Fruit fly (Drosophila melanogaster) whole organism, embryonic: ENCODE data around the gene ftz-f1.

Experiments used
- Asciz ChIP-seq: fragments of 200-800 bp; sonication (Bioruptor generic); optimal IDR thresholded peaks from 2 replicates; lab custom pipeline; 2017; ENCODE audit warnings: missing biosample characterization, mild to moderate bottlenecking, missing genetic modification characterization, missing genetic modification reagents
- C15 ChIP-seq: fragments of 200-800 bp; sonication (Bioruptor generic); IDR thresholded peaks from 3 replicates; pipeline ENCODE4 v1.3.6; 2022; ENCODE audit warnings: missing biosample characterization, missing genetic modification characterization
- CG10366 ChIP-seq: fragments of 200-800 bp; sonication (Bioruptor generic); IDR thresholded peaks from 2 replicates; pipeline ENCODE4 v1.3.6; 2022; ENCODE audit warnings: missing biosample characterization, missing genetic modification characterization
- CG10462 ChIP-seq: fragments of 200-800 bp; sonication (Bioruptor generic); optimal IDR thresholded peaks from 2 replicates; lab custom pipeline; 2016; ENCODE audit warnings: missing biosample characterization, missing genetic modification characterization
- CG10959 ChIP-seq: fragments of 200-800 bp; sonication (Bioruptor generic); IDR thresholded peaks from 2 replicates; pipeline ENCODE4 v1.3.6; 2022; ENCODE audit warnings: missing biosample characterization, missing genetic modification characterization
- CG11560 ChIP-seq: fragments of 200-800 bp; sonication (Bioruptor generic); IDR thresholded peaks from 3 replicates; pipeline ENCODE4 v1.3.6; 2022; ENCODE audit warnings: missing biosample characterization, missing genetic modification characterization
- CG12391 ChIP-seq: fragments of 200-800 bp; sonication (Bioruptor generic); optimal IDR thresholded peaks from 3 replicates; lab custom pipeline; 2018; ENCODE audit warnings: missing biosample characterization, mild to moderate bottlenecking, missing genetic modification characterization, moderate library complexity
- CG15514 ChIP-seq: fragments of 200-800 bp; sonication (Bioruptor generic); optimal IDR thresholded peaks from 3 replicates; lab custom pipeline; 2017; ENCODE audit warnings: missing biosample characterization, missing genetic modification characterization, mild to moderate bottlenecking, moderate library complexity, missing genetic modification reagents
- CG17359 ChIP-seq: fragments of 200-800 bp; sonication (Bioruptor generic); optimal IDR thresholded peaks from 3 replicates; lab custom pipeline; 2018; ENCODE audit warnings: missing biosample characterization, mild to moderate bottlenecking, missing genetic modification characterization, moderate library complexity
- CG1832 ChIP-seq: fragments of 200-800 bp; sonication (Bioruptor generic); optimal IDR thresholded peaks from 2 replicates; lab custom pipeline; 2017; ENCODE audit warnings: missing biosample characterization, mild to moderate bottlenecking, missing genetic modification characterization, inconsistent platforms
- CG2129 ChIP-seq: fragments of 200-800 bp; sonication (Bioruptor generic); IDR thresholded peaks from 2 replicates; pipeline ENCODE4 v1.3.6; 2022; ENCODE audit warnings: missing biosample characterization, missing genetic modification characterization; ENCODE audit not compliant: partially characterized antibody
- CG33213 ChIP-seq: fragments of 200-800 bp; sonication (Bioruptor generic); optimal IDR thresholded peaks from 3 replicates; lab custom pipeline; 2016; ENCODE audit warnings: missing biosample characterization, missing genetic modification characterization
- CG5953 ChIP-seq: fragments of 200-800 bp; sonication (Bioruptor generic); IDR thresholded peaks from 2 replicates; pipeline ENCODE4 v1.3.6; 2022; ENCODE audit warnings: missing biosample characterization, missing genetic modification characterization
- CG6689 ChIP-seq: fragments of 200-800 bp; sonication (Bioruptor generic); IDR thresholded peaks from 2 replicates; pipeline ENCODE4 v1.3.6; 2022; ENCODE audit warnings: missing biosample characterization, missing genetic modification characterization
- CG7357 ChIP-seq: fragments of 200-800 bp; sonication (Bioruptor generic); IDR thresholded peaks from 3 replicates; pipeline ENCODE4 v1.3.6; 2022; ENCODE audit warnings: missing biosample characterization, missing genetic modification characterization
- CG8944 ChIP-seq: fragments of 200-800 bp; sonication (Bioruptor generic); optimal IDR thresholded peaks from 3 replicates; lab custom pipeline; 2016; ENCODE audit warnings: missing biosample characterization, missing genetic modification characterization
- CG9437 ChIP-seq: fragments of 200-800 bp; sonication (Bioruptor generic); optimal IDR thresholded peaks from 2 replicates; lab custom pipeline; 2018; ENCODE audit warnings: missing biosample characterization, mild to moderate bottlenecking, missing genetic modification characterization
- Deaf1 ChIP-seq: fragments of 200-800 bp; optimal IDR thresholded peaks from 3 replicates; lab custom pipeline; 2019; ENCODE audit warnings: missing biosample characterization, mild to moderate bottlenecking, missing genetic modification characterization, moderate library complexity
- Doc2 ChIP-seq: fragments of 200-800 bp; sonication (Bioruptor generic); IDR thresholded peaks from 2 replicates; pipeline ENCODE4 v1.3.6; 2022; ENCODE audit warnings: missing biosample characterization, missing genetic modification characterization
- Gug ChIP-seq: fragments of 200-800 bp; sonication (Bioruptor generic); IDR thresholded peaks from 4 replicates; pipeline ENCODE4 v1.3.6; 2022; ENCODE audit warnings: missing biosample characterization, missing genetic modification characterization
- HLH3B ChIP-seq: fragments of 200-800 bp; sonication (Bioruptor generic); IDR thresholded peaks from 2 replicates; pipeline ENCODE4 v1.3.6; 2022; ENCODE audit warnings: missing biosample characterization, missing genetic modification characterization
- HmgZ ChIP-seq: fragments of 200-800 bp; sonication (Bioruptor generic); optimal IDR thresholded peaks from 2 replicates; lab custom pipeline; 2018; ENCODE audit warnings: missing biosample characterization, mild to moderate bottlenecking, missing genetic modification characterization
- MBD-R2 ChIP-seq: fragments of 200-800 bp; sonication (Bioruptor generic); IDR thresholded peaks from 2 replicates; pipeline ENCODE4 v1.3.6; 2022; ENCODE audit warnings: missing biosample characterization, missing genetic modification characterization
- NC2α ChIP-seq: fragments of 200-800 bp; sonication (Bioruptor generic); optimal IDR thresholded peaks from 2 replicates; lab custom pipeline; 2016; ENCODE audit warnings: missing biosample characterization, missing genetic modification characterization
- NK7.1 ChIP-seq: fragments of 200-800 bp; sonication (Bioruptor generic); optimal IDR thresholded peaks from 3 replicates; lab custom pipeline; 2016; ENCODE audit warnings: missing biosample characterization, missing genetic modification characterization
- NfI ChIP-seq: fragments of 200-800 bp; sonication (Bioruptor generic); optimal IDR thresholded peaks from 3 replicates; lab custom pipeline; 2018; ENCODE audit warnings: missing biosample characterization, mild to moderate bottlenecking, missing genetic modification characterization, moderate library complexity
- Stat92E ChIP-seq, 3 experiments: fragments of >200 bp in 2 of 3; fragments of 200-800 bp in 1 of 3; sonication (Bioruptor generic) in 1 of 3; optimal IDR thresholded peaks; 2 replicates each; lab custom pipeline; 2017 to 2019; ENCODE audit warnings: missing biosample characterization in 3 of 3, missing genetic modification characterization in 3 of 3, mild to moderate bottlenecking in 1 of 3, moderate library complexity in 1 of 3
- Usf ChIP-seq: fragments of 200-800 bp; sonication (Bioruptor generic); optimal IDR thresholded peaks from 2 replicates; lab custom pipeline; 2017; ENCODE audit warnings: missing genotype, missing biosample characterization, missing genetic modification characterization
- amos ChIP-seq: fragments of 200-800 bp; sonication (Bioruptor generic); IDR thresholded peaks from 2 replicates; pipeline ENCODE4 v1.3.6; 2022; ENCODE audit warnings: missing biosample characterization, missing genetic modification characterization; ENCODE audit not compliant: partially characterized antibody
- br ChIP-seq: fragments of >200 bp; optimal IDR thresholded peaks from 2 replicates; lab custom pipeline; 2017
- cato ChIP-seq: fragments of 200-800 bp; sonication (Bioruptor generic); optimal IDR thresholded peaks from 2 replicates; lab custom pipeline; 2016; ENCODE audit warnings: missing biosample characterization, missing genetic modification characterization, borderline replicate concordance
- chif ChIP-seq, 2 experiments: fragments of 200-800 bp; sonication (Bioruptor generic); optimal IDR thresholded peaks; 3 replicates each; lab custom pipeline; 2016; ENCODE audit warnings: missing biosample characterization in 2 of 2, missing genetic modification characterization in 2 of 2
- crol ChIP-seq: fragments of 200-800 bp; sonication (Bioruptor generic); IDR thresholded peaks from 2 replicates; pipeline ENCODE4 v1.3.6; 2022; ENCODE audit warnings: missing biosample characterization, missing genetic modification characterization
- grn ChIP-seq: fragments of 200-800 bp; sonication (Bioruptor generic); optimal IDR thresholded peaks from 3 replicates; lab custom pipeline; 2017; ENCODE audit warnings: missing biosample characterization, missing genetic modification characterization
- gro ChIP-seq: fragments of 200-800 bp; sonication (Bioruptor generic); optimal IDR thresholded peaks from 2 replicates; lab custom pipeline; 2016; ENCODE audit warnings: missing biosample characterization, missing genetic modification characterization
- gsb-n ChIP-seq: fragments of 200-800 bp; sonication (Bioruptor generic); optimal IDR thresholded peaks from 3 replicates; lab custom pipeline; 2018; ENCODE audit warnings: missing biosample characterization, mild to moderate bottlenecking, missing genetic modification characterization
- hbn ChIP-seq: fragments of 200-800 bp; sonication (Bioruptor generic); IDR thresholded peaks from 2 replicates; pipeline ENCODE4 v1.3.6; 2022; ENCODE audit warnings: missing biosample characterization, missing genetic modification characterization; ENCODE audit not compliant: partially characterized antibody
- ind ChIP-seq: fragments of 200-800 bp; sonication (Bioruptor generic); optimal IDR thresholded peaks from 3 replicates; lab custom pipeline; 2016; ENCODE audit warnings: missing biosample characterization, missing genetic modification characterization
- nau ChIP-seq: fragments of 200-800 bp; sonication (Bioruptor generic); optimal IDR thresholded peaks from 3 replicates; lab custom pipeline; 2017; ENCODE audit warnings: missing biosample characterization, mild to moderate bottlenecking, missing genetic modification characterization, missing genetic modification reagents
- oc ChIP-seq: fragments of 200-800 bp; sonication (Bioruptor generic); optimal IDR thresholded peaks from 2 replicates; lab custom pipeline; 2018; ENCODE audit warnings: missing biosample characterization, mild to moderate bottlenecking, missing genetic modification characterization, moderate library complexity
- pb ChIP-seq: fragments of 200-800 bp; sonication (Bioruptor generic); optimal IDR thresholded peaks from 3 replicates; lab custom pipeline; 2016; ENCODE audit warnings: missing biosample characterization, missing genetic modification characterization
- pnt ChIP-seq: fragments of 200-800 bp; sonication (Bioruptor generic); optimal IDR thresholded peaks from 3 replicates; lab custom pipeline; 2016; ENCODE audit warnings: missing biosample characterization, missing genetic modification characterization
- psq ChIP-seq: fragments of 200-800 bp; sonication (Bioruptor generic); optimal IDR thresholded peaks from 2 replicates; lab custom pipeline; 2017; ENCODE audit warnings: missing biosample characterization, missing genetic modification characterization
- ranshi ChIP-seq: fragments of 200-800 bp; sonication (Bioruptor generic); IDR thresholded peaks from 2 replicates; pipeline ENCODE4 v1.3.6; 2022; ENCODE audit warnings: missing biosample characterization, missing genetic modification characterization
- salm ChIP-seq: fragments of 200-800 bp; sonication (Bioruptor generic); optimal IDR thresholded peaks from 2 replicates; lab custom pipeline; 2018; ENCODE audit warnings: missing biosample characterization, mild to moderate bottlenecking, missing genetic modification characterization
- tup ChIP-seq: fragments of 200-800 bp; sonication (Bioruptor generic); optimal IDR thresholded peaks from 2 replicates; lab custom pipeline; 2016; ENCODE audit warnings: missing biosample characterization, mild to moderate bottlenecking, missing genetic modification characterization, moderate library complexity
- twi ChIP-seq: fragments of 200-800 bp; optimal IDR thresholded peaks from 2 replicates; lab custom pipeline; 2019; ENCODE audit warnings: missing biosample characterization, mild to moderate bottlenecking, missing genetic modification characterization, moderate library complexity
- zfh2 ChIP-seq: fragments of 200-800 bp; sonication (Bioruptor generic); optimal IDR thresholded peaks from 2 replicates; lab custom pipeline; 2016; ENCODE audit warnings: missing biosample characterization, missing genetic modification characterization

ftz-f1 gene

DNA sequence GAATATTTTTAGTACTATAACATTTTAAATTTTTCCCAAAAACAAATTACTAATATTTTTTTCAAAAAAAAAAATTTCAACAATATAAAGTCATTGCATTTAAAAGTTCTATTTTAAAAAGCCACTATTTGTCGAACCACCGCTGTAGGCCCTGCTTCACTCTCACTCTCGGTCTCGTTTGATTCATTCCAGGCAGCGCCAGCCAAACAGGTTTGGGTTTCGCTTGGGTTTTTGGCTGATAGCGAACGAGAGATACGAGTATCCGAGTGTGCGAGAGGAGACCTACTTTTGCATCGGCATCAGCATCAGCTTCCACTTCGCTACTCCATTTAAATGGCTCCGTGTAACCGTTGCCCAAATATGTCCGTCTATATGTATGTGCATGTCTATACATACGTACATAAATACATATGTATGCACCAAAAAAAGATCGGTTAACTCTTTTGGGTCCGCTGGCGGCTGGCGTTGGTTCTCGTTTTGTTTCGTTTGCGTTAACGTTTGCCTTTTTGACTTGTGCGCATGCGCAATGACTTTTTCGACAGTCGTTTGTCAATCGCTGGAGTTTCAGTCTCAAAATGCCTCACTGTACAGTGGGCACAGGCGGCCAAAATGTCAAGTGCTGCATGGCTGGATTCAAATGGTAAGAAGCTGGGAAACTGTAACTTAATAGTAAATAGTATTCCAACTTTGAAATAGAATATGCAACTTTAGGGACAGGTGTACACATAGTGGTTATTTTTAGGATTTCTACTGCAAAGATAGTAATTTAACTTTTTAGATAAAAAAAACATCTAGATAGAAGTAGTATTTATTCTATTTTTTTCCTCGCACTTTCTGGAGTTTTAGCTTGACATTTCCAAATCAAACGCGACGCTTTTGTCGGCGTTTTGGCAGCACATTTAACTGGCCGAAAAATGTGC, 32.1 kb downstream of the ftz-f1 start (continued):
- TF ChIP-seq CG33213 (GFP tag; lab: Kevin White, UChicago) (peak; percentile 16), CG12391 (tag; lab: Kevin White, UChicago) (peak; percentile 72), C15 (GFP tag; lab: Robert Waterston, UW) (0 out of 3 replicates have a peak, but pooled peaks have one; percentile 33), ranshi (GFP tag; lab: Robert Waterston, UW) (0 out of 2 replicates have a peak, but pooled peaks have one; percentile 58), chif (GFP tag; optimal IDR thresholded peaks at IDR 0.05; lab: Kevin White, UChicago) (peak; percentile 37 to 61), tup (no peak), CG10462 (GFP tag; lab: Kevin White, UChicago) (peak; percentile 20), pnt (GFP tag; lab: Kevin White, UChicago) (peak; percentile 50), br (no peak), HLH3B (GFP tag; lab: Robert Waterston, UW) (peak; percentile 68), cato (GFP tag; lab: Kevin White, UChicago) (peak; percentile 37), Deaf1 (tag; lab: Kevin White, UChicago) (peak; percentile 30), hbn (GFP tag; lab: Robert Waterston, UW) (no peak), CG8944 (peak; percentile 11), zfh2 (GFP tag; lab: Kevin White, UChicago) (peak; percentile 23), CG15514 (GFP tag; lab: Kevin White, UChicago) (peak; percentile 49), CG10959 (GFP tag; lab: Robert Waterston, UW) (no peak), CG11560 (tag; lab: Robert Waterston, UW) (no peak), gsb-n (tag; lab: Kevin White, UChicago) (peak; percentile 1), crol (GFP tag; lab: Robert Waterston, UW) (no peak), HmgZ (tag; lab: Kevin White, UChicago) (peak; percentile 39), Stat92E (GFP tag; optimal IDR thresholded peaks at IDR 0.05; lab: Kevin White, UChicago) (no peak), NK7.1 (GFP tag; lab: Kevin White, UChicago) (peak; percentile 43), CG10366 (peak; percentile 66), CG7357 (GFP tag; lab: Robert Waterston, UW) (peak; percentile 53; the same call in 2 of the 3 replicates), Gug (GFP tag; lab: Robert Waterston, UW) (peak; percentile 26; the same call in 1 of the 4 replicates), oc (tag; lab: Kevin White, UChicago) (peak; percentile 15), Doc2 (GFP tag; lab: Robert Waterston, UW) (no peak), gro (no peak), grn (no peak), MBD-R2 (no peak), CG6689 (GFP tag; lab: Robert Waterston, UW) (peak; percentile 82), CG17359 (tag; lab: Kevin White, UChicago) (peak; percentile 85), psq (GFP tag; lab: Kevin White, UChicago) (peak; percentile 29), NC2α (GFP tag; lab: Kevin White, UChicago) (peak; percentile 24), pb (GFP tag; lab: Kevin White, UChicago) (peak; percentile 7), CG2129 (GFP tag; lab: Robert Waterston, UW) (no peak), CG5953 (GFP tag; lab: Robert Waterston, UW) (peak; percentile 46; the same call in 1 of the 2 replicates), NfI (GFP tag; lab: Kevin White, UChicago) (peak; percentile 70), twi (tag; lab: Kevin White, UChicago) (no peak), ind (GFP tag; lab: Kevin White, UChicago) (peak; percentile 61), CG1832 (GFP tag; lab: Kevin White, UChicago) (no peak), Asciz (peak; percentile 69), CG9437 (peak; percentile 83), Usf (GFP tag; lab: Kevin White, UChicago) (no peak), nau (peak; percentile 80), amos (GFP tag; lab: Robert Waterston, UW) (no peak), salm (tag; lab: Kevin White, UChicago) (peak; percentile 57)
